Worm (Caenorhabditis elegans) whole organism, L4 larva: Measurements from ENCODE around the gene pdi-2.

Source experiments
- D1046.2 ChIP-seq: fragments of 200-800 bp; sonication (Bioruptor generic); IDR thresholded peaks from 2 replicates; pipeline ENCODE4 v1.3.6; 2022; ENCODE audit warnings: missing genetic modification characterization, missing compliant biosample characterization
- F49E8.2 ChIP-seq: sonication (generic microtip); optimal IDR thresholded peaks from 2 replicates; lab custom pipeline; 2016; ENCODE audit warnings: missing compliant biosample characterization, mild to moderate bottlenecking, missing genetic modification characterization, borderline replicate concordance
- T20F7.1 ChIP-seq: fragments of 200-800 bp; sonication (Bioruptor generic); optimal IDR thresholded peaks from 2 replicates; lab custom pipeline; 2018; ENCODE audit warnings: mild to moderate bottlenecking, missing genetic modification characterization, missing compliant biosample characterization
- Y105C5A.15 ChIP-seq: fragments of 200-800 bp; sonication (Bioruptor generic); IDR thresholded peaks from 2 replicates; pipeline ENCODE4 v1.3.6; 2022; ENCODE audit warnings: missing genetic modification characterization, missing compliant biosample characterization
- Y5F2A.4 ChIP-seq: fragments of 200-800 bp; sonication (Bioruptor generic); optimal IDR thresholded peaks from 2 replicates; lab custom pipeline; 2018; ENCODE audit warnings: mild to moderate bottlenecking, missing genetic modification characterization, missing compliant biosample characterization
- Y75B8A.6 ChIP-seq: fragments of 200-800 bp; sonication (Bioruptor generic); IDR thresholded peaks from 2 replicates; pipeline ENCODE4 v1.3.6; 2022; ENCODE audit warnings: missing genetic modification reagents, missing genetic modification characterization, missing compliant biosample characterization
- ZK337.2 ChIP-seq: fragments of 200-800 bp; sonication (Bioruptor generic); IDR thresholded peaks from 2 replicates; pipeline ENCODE4 v1.3.6; 2022; ENCODE audit warnings: missing genetic modification reagents, missing genetic modification characterization, missing compliant biosample characterization
- ZK546.5 ChIP-seq, 2 experiments: sonication (generic microtip); optimal IDR thresholded peaks; 2 replicates each; lab custom pipeline; 2017; ENCODE audit warnings: missing biosample characterization in 2 of 2, missing genetic modification characterization in 2 of 2
- aha-1 ChIP-seq: fragments of 150-350 bp; peaks from one replicate; lab custom pipeline; 2014; ENCODE audit warnings: missing biosample characterization, missing genetic modification characterization
- arid-1 ChIP-seq: fragments of 200-800 bp; sonication (Bioruptor generic); conservative IDR thresholded peaks from 2 replicates; pipeline ENCODE4 v1.3.6; 2022; ENCODE audit warnings: missing genetic modification reagents, missing genetic modification characterization, missing compliant biosample characterization
- ceh-32 ChIP-seq: sonication (generic microtip); optimal IDR thresholded peaks from 2 replicates; lab custom pipeline; 2016; ENCODE audit warnings: mild to moderate bottlenecking, missing genetic modification characterization, missing compliant biosample characterization; ENCODE audit not compliant: poor library complexity
- ceh-44 ChIP-seq: fragments of 200-800 bp; sonication (Bioruptor generic); IDR thresholded peaks from 2 replicates; pipeline ENCODE4 v1.3.6; 2022; ENCODE audit warnings: missing genetic modification reagents, missing genetic modification characterization, missing compliant biosample characterization
- ceh-62 ChIP-seq: sonication (generic microtip); optimal IDR thresholded peaks from 2 replicates; lab custom pipeline; 2017; ENCODE audit warnings: missing biosample characterization, missing genetic modification characterization
- ces-1 ChIP-seq: fragments of 150-350 bp; sonication (generic microtip); optimal IDR thresholded peaks from 4 replicates; lab custom pipeline; 2014; ENCODE audit warnings: missing biosample characterization, missing genetic modification reagents, missing genetic modification characterization
- cey-2 ChIP-seq: sonication (generic microtip); optimal IDR thresholded peaks from 3 replicates; lab custom pipeline; 2017; ENCODE audit warnings: missing genetic modification characterization, mild to moderate bottlenecking, missing compliant biosample characterization, antibody characterized with exemption, borderline replicate concordance; ENCODE audit not compliant: insufficient read depth
- daf-8 ChIP-seq: fragments of 200-800 bp; sonication (Bioruptor generic); IDR thresholded peaks from 2 replicates; pipeline ENCODE4 v1.3.6; 2022; ENCODE audit warnings: missing genetic modification characterization, missing compliant biosample characterization
- dpl-1 ChIP-seq: fragments of 150-350 bp; optimal IDR thresholded peaks from 2 replicates; lab custom pipeline; 2014; ENCODE audit warnings: missing biosample characterization, missing genetic modification reagents, missing genetic modification characterization
- duxl-1 ChIP-seq: sonication (generic microtip); optimal IDR thresholded peaks from 2 replicates; lab custom pipeline; 2016; ENCODE audit warnings: mild to moderate bottlenecking, missing genetic modification characterization, moderate library complexity, missing compliant biosample characterization; ENCODE audit not compliant: poor library complexity
- dve-1 ChIP-seq: sonication (generic microtip); optimal IDR thresholded peaks from 2 replicates; lab custom pipeline; 2017; ENCODE audit warnings: antibody characterized with exemption, mild to moderate bottlenecking, missing genetic modification characterization, missing compliant biosample characterization; ENCODE audit not compliant: insufficient read depth
- egl-27 ChIP-seq: sonication (generic microtip); optimal IDR thresholded peaks from 3 replicates; lab custom pipeline; 2017; ENCODE audit warnings: missing biosample characterization, missing genetic modification reagents, missing genetic modification characterization
- fkh-10 ChIP-seq: fragments of 150-350 bp; optimal IDR thresholded peaks from 2 replicates; lab custom pipeline; 2014; ENCODE audit warnings: missing biosample characterization, missing genetic modification reagents, missing genetic modification characterization
- hlh-11 ChIP-seq: fragments of 200-800 bp; sonication (Bioruptor generic); optimal IDR thresholded peaks from 2 replicates; lab custom pipeline; 2018; ENCODE audit warnings: mild to moderate bottlenecking, missing genetic modification characterization, missing compliant biosample characterization
- hlh-30 ChIP-seq: sonication (generic microtip); optimal IDR thresholded peaks from 2 replicates; lab custom pipeline; 2017; ENCODE audit warnings: antibody characterized with exemption, mild to moderate bottlenecking, missing genetic modification characterization, missing compliant biosample characterization; ENCODE audit not compliant: insufficient read depth
- hmg-1.1 ChIP-seq: fragments of 200-800 bp; sonication (Bioruptor generic); IDR thresholded peaks from 2 replicates; pipeline ENCODE4 v1.3.6; 2022; ENCODE audit warnings: missing genetic modification reagents, missing genetic modification characterization, missing compliant biosample characterization
- lin-1 ChIP-seq: fragments of 200-800 bp; sonication (Bioruptor generic); IDR thresholded peaks from 2 replicates; pipeline ENCODE4 v1.3.6; 2022; ENCODE audit warnings: missing genetic modification reagents, missing genetic modification characterization, missing compliant biosample characterization
- lin-15B ChIP-seq: fragments of 150-350 bp; sonication (generic microtip); optimal IDR thresholded peaks from 3 replicates; lab custom pipeline; 2014; ENCODE audit warnings: missing biosample characterization, missing genetic modification characterization
- lin-38 ChIP-seq: fragments of 200-800 bp; sonication (Bioruptor generic); IDR thresholded peaks from 2 replicates; pipeline ENCODE4 v1.3.6; 2022; ENCODE audit warnings: missing genetic modification reagents, missing genetic modification characterization, missing compliant biosample characterization
- madf-5 ChIP-seq, 2 experiments: fragments of 200-800 bp; sonication (Bioruptor generic); IDR thresholded peaks; 2 replicates each; pipeline ENCODE4 v1.3.6; 2022; ENCODE audit warnings: missing compliant biosample characterization in 2 of 2, missing genetic modification characterization in 2 of 2
- nhr-10 ChIP-seq: fragments of 150-350 bp; optimal IDR thresholded peaks from 2 replicates; lab custom pipeline; 2014; ENCODE audit warnings: missing biosample characterization, missing genetic modification characterization
- nhr-28 ChIP-seq: fragments of 150-350 bp; optimal IDR thresholded peaks from 2 replicates; lab custom pipeline; 2014; ENCODE audit warnings: missing biosample characterization, missing genetic modification characterization
- nhr-41 ChIP-seq: fragments of 200-800 bp; sonication (Bioruptor generic); IDR thresholded peaks from 2 replicates; pipeline ENCODE4 v1.3.6; 2022; ENCODE audit warnings: missing genetic modification reagents, missing genetic modification characterization, missing compliant biosample characterization
- nhr-76 ChIP-seq: fragments of 150-350 bp; optimal IDR thresholded peaks from 2 replicates; lab custom pipeline; 2014; ENCODE audit warnings: missing biosample characterization, missing genetic modification characterization
- nhr-77 ChIP-seq: fragments of 150-350 bp; optimal IDR thresholded peaks from 2 replicates; lab custom pipeline; 2014; ENCODE audit warnings: missing biosample characterization, missing genetic modification characterization
- pha-4 ChIP-seq, 2 experiments: fragments of 150-350 bp in 1 of 2; fragments of 200-800 bp in 1 of 2; sonication (Bioruptor generic) in 1 of 2; IDR thresholded peaks in 1 of 2; optimal IDR thresholded peaks in 1 of 2; 2 replicates each; pipeline versions ENCODE4 v1.3.6 to Lab custom; 2014 to 2022; ENCODE audit warnings: missing genetic modification characterization in 2 of 2, missing genetic modification reagents in 2 of 2, missing biosample characterization in 1 of 2, missing compliant biosample characterization in 1 of 2
- php-3 ChIP-seq: fragments of 200-800 bp; sonication (Bioruptor generic); IDR thresholded peaks from 2 replicates; pipeline ENCODE4 v1.3.6; 2022; ENCODE audit warnings: missing genetic modification reagents, missing genetic modification characterization, missing compliant biosample characterization
- pqm-1 ChIP-seq: sonication (generic microtip); optimal IDR thresholded peaks from 2 replicates; lab custom pipeline; 2017; ENCODE audit warnings: missing biosample characterization, missing genetic modification characterization
- saeg-2 ChIP-seq: fragments of 200-800 bp; sonication (Bioruptor generic); IDR thresholded peaks from 2 replicates; pipeline ENCODE4 v1.3.6; 2022; ENCODE audit warnings: missing genetic modification reagents, missing genetic modification characterization, missing compliant biosample characterization
- sdz-12 ChIP-seq: fragments of 200-800 bp; sonication (Bioruptor generic); optimal IDR thresholded peaks from 2 replicates; lab custom pipeline; 2018; ENCODE audit warnings: mild to moderate bottlenecking, missing genetic modification characterization, missing compliant biosample characterization
- skn-1 ChIP-seq: fragments of 150-350 bp; optimal IDR thresholded peaks from 2 replicates; lab custom pipeline; 2014; ENCODE audit warnings: missing biosample characterization, missing genetic modification characterization
- snpc-1.2 ChIP-seq: fragments of 200-800 bp; sonication (Bioruptor generic); IDR thresholded peaks from 2 replicates; pipeline ENCODE4 v1.3.6; 2022; ENCODE audit warnings: missing genetic modification reagents, missing genetic modification characterization, missing compliant biosample characterization
- tag-97 ChIP-seq: fragments of 200-800 bp; sonication (Bioruptor generic); IDR thresholded peaks from 2 replicates; pipeline ENCODE4 v1.3.6; 2022; ENCODE audit warnings: missing genetic modification characterization, missing compliant biosample characterization
- unc-130 ChIP-seq: sonication (generic microtip); optimal IDR thresholded peaks from 2 replicates; lab custom pipeline; 2016; ENCODE audit warnings: missing genetic modification reagents, missing genetic modification characterization, missing compliant biosample characterization
- unc-62 ChIP-seq, 3 experiments: fragments of 150-350 bp in 1 of 3; sonication (generic microtip); optimal IDR thresholded peaks in 2 of 3; peaks in 1 of 3; 1 replicate in 1 of 3; 2 replicates in 2 of 3; lab custom pipeline; 2014 to 2017; ENCODE audit warnings: missing biosample characterization in 3 of 3, missing genetic modification characterization in 3 of 3, missing genetic modification reagents in 3 of 3, missing genotype in 1 of 3
- vab-7 ChIP-seq: fragments of 200-800 bp; sonication (Bioruptor generic); IDR thresholded peaks from 2 replicates; pipeline ENCODE4 v1.3.6; 2022; ENCODE audit warnings: missing genetic modification reagents, missing genetic modification characterization, missing compliant biosample characterization
- zip-11 ChIP-seq: fragments of 200-800 bp; sonication (Bioruptor generic); IDR thresholded peaks from 2 replicates; pipeline ENCODE4 v1.3.6; 2022; ENCODE audit warnings: missing genetic modification characterization, missing compliant biosample characterization

Gene pdi-2

ce11 chrX:4478503-4478902 is 45.5 kb upstream of the pdi-2 start (continued):
- TF ChIP-seq cey-2 (tag; lab: Kevin White, UChicago) = no peak
- TF ChIP-seq Y105C5A.15 = no peak
- TF ChIP-seq snpc-1.2 = no peak
- no peak for TF ChIP-seq vab-7 (GFP tag; lab: Robert Waterston, UW)
- no peak for TF ChIP-seq egl-27 (tag; lab: Kevin White, UChicago)
- TF ChIP-seq saeg-2 = no peak
- TF ChIP-seq F49E8.2 (tag; lab: Kevin White, UChicago) = no peak
- TF ChIP-seq php-3 (GFP tag; lab: Robert Waterston, UW) = no peak
- no peak for TF ChIP-seq nhr-76 (tag; lab: Kevin White, UChicago)
- TF ChIP-seq lin-15B = no peak
- TF ChIP-seq fkh-10 (GFP tag; lab: Kevin White, UChicago) = no peak
- no peak for TF ChIP-seq nhr-10 (tag; lab: Kevin White, UChicago)
- TF ChIP-seq ceh-62 (tag; lab: Kevin White, UChicago) = no peak

ce11 chrX:4479960-4480359 is 44.0 kb upstream of the pdi-2 start:
- TF ChIP-seq nhr-41 (GFP tag; lab: Robert Waterston, UW) = no peak
- no peak for TF ChIP-seq Y75B8A.6
- TF ChIP-seq hlh-11 (tag; lab: Kevin White, UChicago) = peak; percentile 44
- peak; percentile 15 for TF ChIP-seq nhr-28 (tag; lab: Kevin White, UChicago)
- TF ChIP-seq hlh-30 = peak; percentile 46
- TF ChIP-seq ceh-44 = no peak
- TF ChIP-seq aha-1 (tag; lab: Kevin White, UChicago) = peak; percentile 90
- TF ChIP-seq, all 104 proteins: peak for 4

ce11 chrX:4480800-4481199 is 43.2 kb upstream of the pdi-2 start:
- TF ChIP-seq cey-2 (tag; lab: Kevin White, UChicago) = no peak
- no peak for TF ChIP-seq nhr-10 (tag; lab: Kevin White, UChicago)
- TF ChIP-seq lin-38 (GFP tag; lab: Robert Waterston, UW) = no peak
- TF ChIP-seq pha-4 (GFP tag; IDR thresholded peaks at IDR 0.05; lab: Robert Waterston, UW) = no peak
- TF ChIP-seq pha-4 (tag; optimal IDR thresholded peaks at IDR 0.05; lab: Kevin White, UChicago) = no peak
- no peak for TF ChIP-seq ZK546.5 (tag; optimal IDR thresholded peaks at IDR 0.05; lab: Kevin White, UChicago)
- no peak for TF ChIP-seq ces-1 (GFP tag; lab: Kevin White, UChicago)
- TF ChIP-seq tag-97 (GFP tag; lab: Robert Waterston, UW) = no peak
- TF ChIP-seq hmg-1.1 (GFP tag; lab: Robert Waterston, UW) = no peak
- no peak for TF ChIP-seq zip-11
- no peak for TF ChIP-seq unc-130 (GFP tag; lab: Kevin White, UChicago)
- TF ChIP-seq lin-1 = no peak
- TF ChIP-seq ZK337.2 (GFP tag; lab: Robert Waterston, UW) = no peak
- TF ChIP-seq egl-27 (tag; lab: Kevin White, UChicago) = no peak
- no peak for TF ChIP-seq Y75B8A.6
- TF ChIP-seq F49E8.2 (tag; lab: Kevin White, UChicago) = no peak
- TF ChIP-seq T20F7.1 (GFP tag; lab: Kevin White, UChicago) = no peak
- no peak for TF ChIP-seq daf-8
- TF ChIP-seq nhr-77 = peak; percentile 9
- TF ChIP-seq dve-1 (tag; lab: Kevin White, UChicago) = peak; percentile 55
- no peak for TF ChIP-seq dpl-1
- TF ChIP-seq ceh-32 (tag; lab: Kevin White, UChicago) = no peak
- no peak for TF ChIP-seq sdz-12 (GFP tag; lab: Kevin White, UChicago)
- no peak for TF ChIP-seq ceh-62 (tag; lab: Kevin White, UChicago)
- TF ChIP-seq pqm-1 = peak; percentile 90
- TF ChIP-seq unc-62 (GFP tag; optimal IDR thresholded peaks at IDR 0.05 in 1 of 2; lab: Kevin White, UChicago) = no peak
- TF ChIP-seq unc-62 (tag; optimal IDR thresholded peaks at IDR 0.05; lab: Kevin White, UChicago) = no peak
- no peak for TF ChIP-seq duxl-1 (tag; lab: Kevin White, UChicago)
- no peak for TF ChIP-seq arid-1 (GFP tag; lab: Robert Waterston, UW)
- TF ChIP-seq hlh-30 = no peak
- no peak for TF ChIP-seq fkh-10 (GFP tag; lab: Kevin White, UChicago)
- no peak for TF ChIP-seq skn-1 (tag; lab: Kevin White, UChicago)
- no peak for TF ChIP-seq madf-5 (GFP tag; IDR thresholded peaks at IDR 0.05; lab: Robert Waterston, UW)
- TF ChIP-seq nhr-41 (GFP tag; lab: Robert Waterston, UW) = no peak
- TF ChIP-seq Y5F2A.4 (GFP tag; lab: Kevin White, UChicago) = no peak
- no peak for TF ChIP-seq Y105C5A.15
- no peak for TF ChIP-seq ceh-44
- TF ChIP-seq D1046.2 (GFP tag; lab: Robert Waterston, UW) = no peak
